Fruit fly (Drosophila melanogaster) whole organism, adult: ENCODE results near the gene sturkopf.

Experiments
- CG7101 ChIP-seq: fragments of 200-800 bp; sonication (Bioruptor generic); optimal IDR thresholded peaks from 2 replicates; lab custom pipeline; 2018; ENCODE audit warnings: missing biosample characterization, mild to moderate bottlenecking, missing genetic modification characterization, moderate library complexity
- cnc ChIP-seq, 2 experiments: fragments of >200 bp; optimal IDR thresholded peaks; 2 replicates each; lab custom pipeline; 2017

DNA sequence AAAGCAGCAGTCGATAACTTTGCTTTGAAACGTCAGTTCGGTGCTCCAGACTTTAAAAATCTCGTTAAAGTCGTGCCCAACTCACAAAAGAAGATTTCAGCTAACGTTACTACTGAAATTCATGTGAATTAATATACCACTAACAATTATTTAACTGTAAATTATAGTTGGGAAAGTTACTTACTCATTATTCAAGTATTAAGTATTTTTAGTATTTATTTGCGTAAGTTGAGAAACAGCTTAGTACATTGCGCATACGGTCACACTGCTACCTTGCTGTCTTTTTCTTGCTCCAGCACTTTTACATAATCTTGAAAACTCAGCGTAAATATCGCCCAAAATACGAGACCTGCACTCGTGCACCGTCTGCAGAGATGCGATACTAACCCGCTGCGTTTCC is 16.5 kb upstream of the sturkopf start, which contains the start of gene ND-ACP:
- TF ChIP-seq CG7101 (tag; lab: Kevin White, UChicago) (no peak), cnc (optimal IDR thresholded peaks at IDR 0.05; lab: Kevin White, UChicago) (no peak)
